Fruit fly (Drosophila melanogaster): ENCODE data around the gene CG18764.

The CG18764 gene

DNA sequence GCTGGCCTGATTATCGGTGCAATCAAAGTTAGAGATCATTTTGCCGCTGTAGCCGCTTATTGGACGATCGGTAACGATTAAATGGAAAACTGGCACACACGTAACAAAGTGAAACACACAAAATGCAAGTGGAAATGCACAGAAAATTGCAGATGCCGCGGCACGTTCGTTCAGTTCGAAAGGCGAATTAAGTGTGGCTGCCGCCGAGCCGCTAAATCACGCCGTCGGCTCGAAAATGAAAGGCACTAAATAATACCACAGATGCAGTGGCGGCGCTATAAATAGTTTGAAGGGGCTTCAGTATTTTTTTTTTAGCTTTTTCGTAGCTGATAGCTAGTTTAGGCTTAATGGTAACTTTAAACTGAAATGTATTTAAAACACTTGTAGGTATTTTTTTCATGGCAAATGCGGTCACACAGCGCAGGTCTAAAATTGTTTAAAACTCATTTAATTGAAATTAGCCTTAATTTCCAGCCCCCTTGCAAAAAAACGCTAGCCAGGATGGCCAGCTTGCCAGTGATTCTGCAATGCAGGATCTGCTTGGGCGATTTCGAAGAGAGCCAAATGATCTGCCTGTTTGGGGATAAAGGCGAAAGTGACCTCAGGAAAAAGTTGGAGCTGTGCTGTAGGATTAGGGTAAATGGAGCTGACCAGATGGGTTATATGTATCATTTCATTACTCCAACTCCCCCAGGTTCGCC lies 6.8 kb upstream of the CG18764 start, which contains the start of the genes Jupiter and CG14710 (continued):
- TF ChIP-seq CG15073 (GFP tag; optimal IDR thresholded peaks at IDR 0.05) (no peak), lab (GFP tag; optimal IDR thresholded peaks at IDR 0.05) (no peak), CG30020 (tag; optimal IDR thresholded peaks at IDR 0.05) (peak; percentile 71), CG12071 (GFP tag; optimal IDR thresholded peaks at IDR 0.05) (no peak), gcm2 (GFP tag; optimal IDR thresholded peaks at IDR 0.05) (no peak), CG16779 (GFP tag; IDR thresholded peaks at IDR 0.05) (no peak), bigmax (GFP tag; optimal IDR thresholded peaks at IDR 0.05) (no peak), Meics (GFP tag; optimal IDR thresholded peaks at IDR 0.05) (peak; percentile 43), CG17328 (GFP tag; IDR thresholded peaks at IDR 0.05) (peak; percentile 66), dmrt99B (tag; optimal IDR thresholded peaks at IDR 0.05) (no peak), Hand (GFP tag; optimal IDR thresholded peaks at IDR 0.05) (no peak), CG17385 (GFP tag; optimal IDR thresholded peaks at IDR 0.05) (no peak), oc (tag; optimal IDR thresholded peaks at IDR 0.05) (peak; percentile 70), B-H1 (GFP tag; IDR thresholded peaks at IDR 0.05) (no peak; the same call in 2 of the 3 replicates), Fer2 (tag; optimal IDR thresholded peaks at IDR 0.05) (peak; percentile 41), stc (GFP tag; IDR thresholded peaks at IDR 0.05) (no peak), CG7839 (tag; optimal IDR thresholded peaks at IDR 0.05) (peak; percentile 55), hth (optimal IDR thresholded peaks at IDR 0.05) (no peak), ftz-f1 (GFP tag; optimal IDR thresholded peaks at IDR 0.05) (peak; percentile 48), slp2 (GFP tag; optimal IDR thresholded peaks at IDR 0.05) (peak; percentile 69), emc (GFP tag; optimal IDR thresholded peaks at IDR 0.05) (peak; percentile 60), Pdp1 (GFP tag; optimal IDR thresholded peaks at IDR 0.05) (peak; percentile 78 to 89), vnd (GFP tag; IDR thresholded peaks at IDR 0.05; ENCODE audit: partially characterized antibody) (no peak), CG32772 (GFP tag; IDR thresholded peaks at IDR 0.05) (peak; percentile 68), CG30431 (GFP tag; optimal IDR thresholded peaks at IDR 0.05) (no peak), ems (GFP tag; optimal IDR thresholded peaks at IDR 0.05) (peak; percentile 65), exex (tag; optimal IDR thresholded peaks at IDR 0.05) (peak; percentile 27), CG6683 (GFP tag; optimal IDR thresholded peaks at IDR 0.05) (no peak), Gsc (GFP tag; IDR thresholded peaks at IDR 0.05) (no peak), Gug (GFP tag; IDR thresholded peaks at IDR 0.05) (peak; percentile 84), chm (GFP tag; IDR thresholded peaks at IDR 0.05) (peak; percentile 68), cad (GFP tag; optimal IDR thresholded peaks at IDR 0.05) (no peak), bowl (GFP tag; IDR thresholded peaks at IDR 0.05) (no peak), CG12391 (tag; optimal IDR thresholded peaks at IDR 0.05) (peak; percentile 80), CG4820 (GFP tag; optimal IDR thresholded peaks at IDR 0.05) (peak; percentile 58), MTF-1 (GFP tag; optimal IDR thresholded peaks at IDR 0.05; ENCODE audit: borderline replicate concordance) (no peak), Opbp (GFP tag; IDR thresholded peaks at IDR 0.05; ENCODE audit: partially characterized antibody) (no peak; the same call in 2 of the 3 replicates), ara (GFP tag; IDR thresholded peaks at IDR 0.05) (no peak), CG10267 (tag; optimal IDR thresholded peaks at IDR 0.05) (peak; percentile 80), pum (GFP tag; optimal IDR thresholded peaks at IDR 0.05) (peak; percentile 75), CG9215 (GFP tag; IDR thresholded peaks at IDR 0.05) (peak; percentile 63), Six4 (GFP tag; optimal IDR thresholded peaks at IDR 0.05) (no peak), CG11247 (GFP tag; IDR thresholded peaks at IDR 0.05) (peak; percentile 77), trh (GFP tag; optimal IDR thresholded peaks at IDR 0.05) (peak; percentile 10), crc (GFP tag; optimal IDR thresholded peaks at IDR 0.05) (no peak), en (GFP tag; optimal IDR thresholded peaks at IDR 0.05) (peak; percentile 6), CG8478 (optimal IDR thresholded peaks at IDR 0.05) (no peak), CG17568 (GFP tag; optimal IDR thresholded peaks at IDR 0.05) (no peak), CG32532 (GFP tag; IDR thresholded peaks at IDR 0.05) (peak; percentile 81), Hr51 (GFP tag; optimal IDR thresholded peaks at IDR 0.05) (peak; percentile 23 to 69), ham (GFP tag; IDR thresholded peaks at IDR 0.05) (no peak)
